Worm (Caenorhabditis elegans): ENCODE measurements around the gene M60.7.

DNA sequence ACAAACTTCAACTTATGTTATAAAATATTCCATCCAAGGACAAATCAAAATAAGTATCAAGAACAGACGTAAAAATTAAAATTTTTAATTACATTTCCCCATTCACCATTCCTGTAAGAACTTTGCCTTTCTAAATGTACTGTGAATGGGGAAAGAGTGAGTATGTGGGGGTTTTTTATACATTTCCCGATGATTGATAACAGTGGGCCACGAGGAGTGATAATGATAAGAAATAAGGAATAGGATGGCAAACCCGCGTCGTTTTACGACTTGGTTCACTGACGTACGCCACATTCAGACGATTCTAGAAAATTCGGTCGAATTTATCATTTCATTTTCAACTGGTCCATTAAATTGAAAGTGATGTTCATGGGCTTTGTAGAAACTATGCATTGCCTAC lies 50.0 kb downstream of the M60.7 start, which contains the start of gene cdd-1:
- TF ChIP-seq dao-5 (tag; optimal IDR thresholded peaks at IDR 0.05) (no peak), him-1 (tag; optimal IDR thresholded peaks at IDR 0.05) (no peak), W03F9.2 (tag; optimal IDR thresholded peaks at IDR 0.05) (no peak)

All from whole organism, L4/young adult.